Worm (Caenorhabditis elegans) whole organism, young adult: ENCODE data around the gene idpp-4.

Experiments
- F23B12.7 ChIP-seq: sonication (generic microtip); optimal IDR thresholded peaks from 2 replicates; lab custom pipeline; 2017; ENCODE audit warnings: missing genetic modification characterization, mild to moderate bottlenecking, missing compliant biosample characterization, antibody characterized with exemption, moderate library complexity; ENCODE audit not compliant: insufficient read depth
- F33H1.4 ChIP-seq: fragments of 200-800 bp; sonication (Bioruptor generic); IDR thresholded peaks from 2 replicates; pipeline ENCODE4 v1.3.6; 2022; ENCODE audit warnings: missing genetic modification reagents, missing genetic modification characterization, missing compliant biosample characterization
- F57A8.1 ChIP-seq: fragments of 200-800 bp; sonication (Bioruptor generic); optimal IDR thresholded peaks from 2 replicates; lab custom pipeline; 2018; ENCODE audit warnings: mild to moderate bottlenecking, missing genetic modification characterization, moderate library complexity, missing compliant biosample characterization
- K11D2.4 ChIP-seq: fragments of 200-800 bp; sonication (Bioruptor generic); IDR thresholded peaks from 2 replicates; pipeline ENCODE4 v1.3.6; 2022; ENCODE audit warnings: missing genetic modification reagents, missing genetic modification characterization, missing compliant biosample characterization
- Y67H2A.10 ChIP-seq: fragments of 200-800 bp; sonication (Bioruptor generic); conservative IDR thresholded peaks from 2 replicates; pipeline ENCODE4 v1.3.6; 2022; ENCODE audit warnings: missing genetic modification reagents, missing genetic modification characterization, missing compliant biosample characterization
- akir-1 ChIP-seq: fragments of 200-800 bp; sonication (Bioruptor generic); optimal IDR thresholded peaks from 2 replicates; lab custom pipeline; 2018; ENCODE audit warnings: mild to moderate bottlenecking, missing genetic modification characterization, moderate library complexity, missing compliant biosample characterization
- bed-1 ChIP-seq: fragments of 200-800 bp; sonication (Bioruptor generic); IDR thresholded peaks from 2 replicates; pipeline ENCODE4 v1.3.6; 2022; ENCODE audit warnings: missing genetic modification reagents, missing genetic modification characterization, missing compliant biosample characterization
- cebp-1 ChIP-seq, 2 experiments: fragments of 200-800 bp in 1 of 2; sonication (Bioruptor generic) in 1 of 2; sonication (generic microtip) in 1 of 2; IDR thresholded peaks in 1 of 2; optimal IDR thresholded peaks in 1 of 2; 2 replicates each; pipeline versions ENCODE4 v1.3.6 to Lab custom; 2017 to 2022; ENCODE audit warnings: missing compliant biosample characterization in 2 of 2, missing genetic modification characterization in 2 of 2, mild to moderate bottlenecking in 1 of 2, missing genetic modification reagents in 1 of 2, moderate library complexity in 1 of 2
- ceh-27 ChIP-seq: fragments of 200-800 bp; sonication (Bioruptor generic); optimal IDR thresholded peaks from 2 replicates; lab custom pipeline; 2018; ENCODE audit warnings: mild to moderate bottlenecking, missing genetic modification characterization, moderate library complexity, missing compliant biosample characterization
- dpff-1 ChIP-seq: sonication (generic microtip); optimal IDR thresholded peaks from 2 replicates; lab custom pipeline; 2017; ENCODE audit warnings: mild to moderate bottlenecking, missing genetic modification characterization, missing compliant biosample characterization
- ekl-4 ChIP-seq: fragments of 200-800 bp; sonication (Bioruptor generic); IDR thresholded peaks from 2 replicates; pipeline ENCODE4 v1.3.6; 2022; ENCODE audit warnings: missing genetic modification reagents, missing genetic modification characterization, missing compliant biosample characterization
- fkh-3 ChIP-seq: sonication (generic microtip); optimal IDR thresholded peaks from 2 replicates; lab custom pipeline; 2016; ENCODE audit warnings: mild to moderate bottlenecking, missing genetic modification characterization, missing compliant biosample characterization
- hlh-26 ChIP-seq: fragments of 200-800 bp; sonication (Bioruptor generic); conservative IDR thresholded peaks from 2 replicates; pipeline ENCODE4 v1.3.6; 2022; ENCODE audit warnings: missing genetic modification reagents, missing genetic modification characterization, missing compliant biosample characterization
- lin-40 ChIP-seq: sonication (generic microtip); optimal IDR thresholded peaks from 2 replicates; lab custom pipeline; 2016; ENCODE audit warnings: missing genetic modification characterization, mild to moderate bottlenecking, missing compliant biosample characterization, missing genotype, missing genetic modification reagents
- madf-3 ChIP-seq: fragments of 200-800 bp; sonication (Bioruptor generic); IDR thresholded peaks from 2 replicates; pipeline ENCODE4 v1.3.6; 2022; ENCODE audit warnings: missing genetic modification reagents, missing genetic modification characterization, missing compliant biosample characterization
- nhr-80 ChIP-seq: sonication (generic microtip); optimal IDR thresholded peaks from 2 replicates; lab custom pipeline; 2016; ENCODE audit warnings: missing genetic modification characterization, missing compliant biosample characterization
- snpc-3.4 ChIP-seq: sonication (generic microtip); optimal IDR thresholded peaks from 2 replicates; lab custom pipeline; 2017; ENCODE audit warnings: missing genetic modification characterization, mild to moderate bottlenecking, missing compliant biosample characterization, antibody characterized with exemption, moderate library complexity, missing genotype, missing genetic modification reagents
- unc-62 ChIP-seq: fragments of 150-350 bp; optimal IDR thresholded peaks from 2 replicates; lab custom pipeline; 2014; ENCODE audit warnings: missing biosample characterization, missing genetic modification reagents, missing genetic modification characterization
- zim-3 ChIP-seq: sonication (generic microtip); optimal IDR thresholded peaks from 2 replicates; lab custom pipeline; 2017; ENCODE audit warnings: mild to moderate bottlenecking, missing genetic modification characterization, moderate library complexity, missing compliant biosample characterization
- ztf-22 ChIP-seq: fragments of 200-800 bp; sonication (Bioruptor generic); optimal IDR thresholded peaks from 2 replicates; lab custom pipeline; 2018; ENCODE audit warnings: mild to moderate bottlenecking, missing genetic modification characterization, moderate library complexity, missing compliant biosample characterization
- ztf-28 ChIP-seq: fragments of 200-800 bp; sonication (Bioruptor generic); IDR thresholded peaks from 2 replicates; pipeline ENCODE4 v1.3.6; 2022; ENCODE audit warnings: missing genetic modification reagents, missing genetic modification characterization, missing compliant biosample characterization

Gene idpp-4

DNA sequence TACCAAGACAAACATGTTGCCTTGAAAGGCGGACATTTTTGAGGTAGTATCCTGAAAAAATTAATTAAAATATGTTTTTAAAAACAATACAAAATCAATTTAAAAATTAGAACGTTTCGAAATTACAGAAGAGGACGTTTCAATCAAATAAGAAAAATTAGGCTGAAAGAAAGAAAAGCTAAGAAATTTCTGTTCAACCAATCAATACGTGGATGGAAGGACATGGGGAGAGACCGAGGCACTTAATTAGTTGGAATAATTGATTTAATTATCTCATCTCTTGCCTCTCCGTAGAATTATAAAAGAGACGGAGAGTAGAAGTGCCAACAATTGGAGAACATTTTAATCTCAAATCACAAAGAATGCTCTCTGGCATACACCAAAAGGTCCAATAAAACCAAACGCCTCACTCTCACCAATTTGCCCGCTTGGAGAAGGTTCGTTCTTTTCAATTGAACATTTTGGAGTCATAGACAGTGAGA is 48.3 kb downstream of the idpp-4 start, which contains the start of gene ceh-58 (continued):
- TF ChIP-seq akir-1 (GFP tag; lab: Kevin White, UChicago) (no peak), zim-3 (tag; lab: Kevin White, UChicago) (no peak), F33H1.4 (GFP tag; lab: Robert Waterston, UW) (no peak), lin-40 (no peak), ztf-28 (GFP tag; lab: Robert Waterston, UW) (no peak)

DNA sequence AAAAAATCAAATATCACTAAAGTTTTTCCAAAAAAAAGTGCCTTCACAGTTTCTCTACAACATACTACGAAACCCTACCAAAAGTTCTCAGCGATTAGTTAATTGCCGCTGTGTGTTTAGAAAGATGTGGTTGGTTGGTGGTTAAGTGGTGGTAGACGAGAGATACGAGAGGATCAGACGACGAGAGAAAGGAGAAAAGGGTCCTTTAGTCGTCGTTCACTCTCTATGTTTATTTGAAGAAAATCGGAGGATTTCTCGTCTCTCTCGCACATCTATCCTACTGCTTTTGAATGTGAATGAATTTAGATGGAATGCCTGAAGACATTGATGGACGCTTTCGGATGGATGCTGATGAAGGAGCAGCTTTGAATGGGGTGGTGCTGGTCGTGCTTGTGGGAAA is 49.6 kb downstream of the idpp-4 start:
- TF ChIP-seq ceh-27 (peak; percentile 20), madf-3 (GFP tag; lab: Robert Waterston, UW) (no peak)

- peak; percentile 25 for TF ChIP-seq nhr-80 (tag; lab: Kevin White, UChicago)
- TF ChIP-seq bed-1 (GFP tag; lab: Robert Waterston, UW) = no peak
- TF ChIP-seq ekl-4 (GFP tag; lab: Robert Waterston, UW) = no peak
- TF ChIP-seq hlh-26 (GFP tag; lab: Robert Waterston, UW) = no peak
- no peak for TF ChIP-seq K11D2.4
- peak; percentile 11; the same call in 1 of the 2 replicates for TF ChIP-seq cebp-1 (GFP tag; IDR thresholded peaks at IDR 0.05; lab: Robert Waterston, UW)
- peak; percentile 53 for TF ChIP-seq cebp-1 (tag; optimal IDR thresholded peaks at IDR 0.05; lab: Kevin White, UChicago)
- no peak for TF ChIP-seq F23B12.7 (tag; lab: Kevin White, UChicago)
- TF ChIP-seq snpc-3.4 = no peak
Measured at ce11 chrII:10373016-10373415, 51.8 kb downstream of the idpp-4 start.

DNA sequence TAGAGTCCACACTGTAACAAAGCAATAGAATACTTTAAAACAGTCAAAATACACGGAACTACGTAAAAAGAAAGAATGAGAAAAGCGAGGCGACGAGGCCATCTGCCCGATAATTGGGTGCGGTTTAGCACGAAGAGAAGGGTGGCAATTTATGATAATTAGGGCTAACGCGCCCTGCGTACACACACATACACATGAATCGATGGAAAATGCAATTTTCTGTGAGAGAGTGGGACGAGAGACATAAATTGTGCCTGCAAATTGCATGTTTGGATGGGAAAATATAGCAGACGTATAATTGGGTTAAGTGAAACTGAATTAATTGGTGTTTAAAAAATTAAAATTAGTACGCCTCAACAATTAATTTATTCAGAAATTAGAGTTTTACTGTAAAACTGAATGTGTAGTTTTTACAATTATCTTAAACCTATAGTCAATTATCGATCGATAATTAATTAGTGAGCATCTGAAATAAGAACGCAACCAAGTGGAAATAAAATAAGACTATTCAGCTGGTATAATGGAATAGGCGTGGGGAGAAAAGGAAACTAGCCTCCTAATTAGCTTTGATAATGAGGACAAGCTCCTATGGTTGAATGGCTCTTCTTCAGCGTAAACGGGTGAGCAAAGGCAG is 52.4 kb downstream of the idpp-4 start:
- no peak for TF ChIP-seq ceh-27
- no peak for TF ChIP-seq ztf-22 (GFP tag; lab: Kevin White, UChicago)
- TF ChIP-seq dpff-1 (tag; lab: Kevin White, UChicago) = no peak
- no peak for TF ChIP-seq unc-62
- no peak for TF ChIP-seq F57A8.1 (GFP tag; lab: Kevin White, UChicago)
- no peak for TF ChIP-seq fkh-3 (tag; lab: Kevin White, UChicago)
- no peak for TF ChIP-seq Y67H2A.10
